Worm (Caenorhabditis elegans): ENCODE measurements around the gene sru-35.

ce11 chrIV:8782172-8782571, 7.9 kb downstream of the sru-35 start:
- TF ChIP-seq unc-62 (GFP tag; optimal IDR thresholded peaks at IDR 0.05) = peak; percentile 84
- TF ChIP-seq blmp-1 (tag; optimal IDR thresholded peaks at IDR 0.05) = no peak
